Worm (Caenorhabditis elegans): ENCODE measurements around the gene ZC504.1.

ZC504.1 gene

DNA sequence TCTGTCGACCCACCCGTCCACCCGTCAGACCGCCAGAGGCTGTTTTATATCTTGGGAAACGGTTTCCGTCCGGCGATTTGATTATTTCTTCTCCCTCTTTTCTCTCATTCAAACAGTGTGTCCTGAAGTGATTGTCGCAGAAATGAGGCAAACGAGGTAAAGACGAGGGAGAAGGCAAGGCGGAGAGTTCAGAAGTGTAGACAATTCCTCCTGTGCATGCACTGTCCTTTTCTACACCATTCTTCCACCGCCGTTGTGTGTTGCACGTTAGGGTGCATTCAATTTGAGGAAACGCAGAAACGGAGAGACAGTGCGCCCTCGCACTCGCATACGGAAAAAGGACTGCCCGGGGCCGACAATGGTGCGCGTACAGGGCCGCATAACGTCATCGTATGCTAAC lies 11.3 kb upstream of the ZC504.1 start (continued):
- no peak for TF ChIP-seq zip-5 (tag; optimal IDR thresholded peaks at IDR 0.05)
- TF ChIP-seq tbx-2 (tag; optimal IDR thresholded peaks at IDR 0.05): peak; percentile 61
- peak; percentile 5 for TF ChIP-seq nfya-1 (tag; optimal IDR thresholded peaks at IDR 0.05)
- TF ChIP-seq nhr-11 (tag; optimal IDR thresholded peaks at IDR 0.05): no peak
- TF ChIP-seq unc-86 (tag; optimal IDR thresholded peaks at IDR 0.05): no peak
- TF ChIP-seq unc-42 (tag; optimal IDR thresholded peaks at IDR 0.05): peak; percentile 40
- TF ChIP-seq sox-2 (GFP tag; IDR thresholded peaks at IDR 0.05): no peak
- TF ChIP-seq ztf-16 (tag; optimal IDR thresholded peaks at IDR 0.05): no peak
- peak; percentile 12 for TF ChIP-seq ets-4 (tag; optimal IDR thresholded peaks at IDR 0.05)
- TF ChIP-seq madf-2 (tag; optimal IDR thresholded peaks at IDR 0.05): no peak
- TF ChIP-seq sdc-2 (tag; optimal IDR thresholded peaks at IDR 0.05): peak; percentile 44
- TF ChIP-seq pqm-1 (tag; optimal IDR thresholded peaks at IDR 0.05): no peak
- no peak for TF ChIP-seq K09A11.1 (tag; optimal IDR thresholded peaks at IDR 0.05; ENCODE audit: insufficient read depth)
- TF ChIP-seq pat-9 (tag; optimal IDR thresholded peaks at IDR 0.05): no peak
- TF ChIP-seq ahr-1 (tag; optimal IDR thresholded peaks at IDR 0.05): no peak
- no peak for TF ChIP-seq lin-11 (tag; optimal IDR thresholded peaks at IDR 0.05)
- TF ChIP-seq hlh-30 (tag; optimal IDR thresholded peaks at IDR 0.05; ENCODE audit: insufficient read depth): no peak
- TF ChIP-seq pag-3 (tag; optimal IDR thresholded peaks at IDR 0.05; ENCODE audit: borderline replicate concordance): no peak
- TF ChIP-seq elt-4 (tag; optimal IDR thresholded peaks at IDR 0.05): no peak
- TF ChIP-seq ceh-22 (tag; optimal IDR thresholded peaks at IDR 0.05): no peak
- TF ChIP-seq ceh-31 (tag; optimal IDR thresholded peaks at IDR 0.05): peak; percentile 55
- TF ChIP-seq pax-1 (tag; optimal IDR thresholded peaks at IDR 0.05): no peak
- no peak for TF ChIP-seq ceh-24 (tag; optimal IDR thresholded peaks at IDR 0.05)
- no peak for TF ChIP-seq hlh-15 (tag; optimal IDR thresholded peaks at IDR 0.05)
- no peak for TF ChIP-seq unc-3 (GFP tag; conservative IDR thresholded peaks at IDR 0.05)
- TF ChIP-seq unc-3 (tag; optimal IDR thresholded peaks at IDR 0.05): no peak
- TF ChIP-seq odd-2 (tag; optimal IDR thresholded peaks at IDR 0.05): no peak
- TF ChIP-seq pros-1 (tag; optimal IDR thresholded peaks at IDR 0.05): peak; percentile 19
- no peak for TF ChIP-seq elt-2 (tag; optimal IDR thresholded peaks at IDR 0.05)
- TF ChIP-seq lim-6 (tag; optimal IDR thresholded peaks at IDR 0.05): no peak

DNA sequence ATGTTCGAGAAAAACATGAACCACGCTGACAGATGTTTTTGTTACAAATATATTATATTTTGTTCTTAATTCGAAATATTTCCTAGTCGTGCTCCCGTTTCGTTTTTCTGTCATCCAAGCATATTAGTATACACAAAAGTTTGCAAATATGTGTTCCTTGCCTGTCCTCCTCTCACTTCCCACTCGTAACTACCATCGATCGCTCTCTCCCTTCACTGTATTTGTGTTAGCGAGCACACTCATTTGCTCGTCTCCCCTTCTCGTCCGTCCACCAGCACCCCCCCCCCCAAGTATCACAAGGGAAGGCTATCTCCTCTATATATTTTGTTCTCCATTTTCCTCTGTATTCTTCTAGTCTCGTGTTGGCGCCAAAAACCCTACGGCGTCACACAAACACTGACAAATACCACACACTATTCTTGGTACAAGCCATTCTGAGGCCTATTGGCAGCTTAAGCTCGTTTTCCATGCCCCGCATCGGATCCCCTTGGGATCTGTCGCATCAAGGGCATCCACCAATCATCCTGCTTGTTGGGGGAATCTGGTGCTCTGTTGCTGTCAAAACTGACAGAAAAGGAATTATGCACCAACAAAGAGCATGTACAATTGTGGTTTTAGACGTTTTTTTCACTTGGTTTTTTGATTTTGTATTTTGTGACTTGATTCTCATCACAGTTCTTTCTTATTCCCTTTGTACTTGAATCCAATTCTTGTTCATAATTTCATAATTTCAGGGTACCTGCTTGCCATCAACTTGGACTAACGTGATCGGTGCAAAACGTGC lies 10.2 kb upstream of the ZC504.1 start, which contains the start of gene pkn-1:
TSS of gene pkn-1 (plus strand) at position 734 of the 784 bp plus-strand sequence.
- no peak for TF ChIP-seq unc-3 (GFP tag; conservative IDR thresholded peaks at IDR 0.05)
- TF ChIP-seq unc-3 (tag; optimal IDR thresholded peaks at IDR 0.05): peak; percentile 4
- no peak for TF ChIP-seq Y22D7AL.16 (tag; optimal IDR thresholded peaks at IDR 0.05)

DNA sequence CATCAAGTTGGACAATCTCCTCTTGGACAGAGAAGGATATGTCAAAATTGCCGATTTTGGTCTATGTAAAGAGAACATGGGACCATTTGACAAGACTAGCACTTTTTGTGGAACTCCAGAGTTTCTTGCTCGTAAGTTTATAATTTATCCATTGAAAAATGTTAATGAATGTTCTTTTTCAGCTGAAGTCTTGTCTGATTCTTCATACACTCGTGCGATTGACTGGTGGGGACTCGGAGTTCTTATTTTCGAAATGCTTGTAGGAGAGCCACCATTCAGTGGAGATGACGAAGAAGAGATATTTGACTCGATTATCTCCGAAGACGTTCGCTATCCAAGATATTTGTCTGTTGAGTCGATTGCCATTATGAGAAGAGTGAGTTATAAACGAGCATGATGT lies 5.8 kb upstream of the ZC504.1 start:
- TF ChIP-seq ceh-19 (GFP tag; optimal IDR thresholded peaks at IDR 0.05): no peak

DNA sequence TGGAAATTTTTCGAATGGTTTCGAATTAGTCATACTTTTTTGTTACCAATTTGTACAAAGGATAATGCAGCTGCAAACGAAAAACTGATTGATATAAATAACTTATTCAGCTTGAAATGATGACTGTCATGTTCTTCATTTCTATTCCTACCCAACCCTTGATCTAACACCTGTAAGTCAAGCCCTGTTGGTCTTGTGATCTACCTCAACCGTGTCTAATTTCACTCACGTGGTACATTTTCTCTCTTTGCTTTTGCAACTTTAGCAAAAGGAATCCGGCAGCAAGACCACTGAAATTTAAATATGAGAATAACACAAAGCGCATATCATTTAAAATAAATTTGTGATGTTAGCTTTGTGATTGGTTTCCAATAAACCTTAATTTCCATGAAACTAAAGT lies 2.9 kb upstream of the ZC504.1 start:
- no peak for TF ChIP-seq tbx-7 (tag; optimal IDR thresholded peaks at IDR 0.05)
- no peak for TF ChIP-seq Y22D7AL.16 (tag; optimal IDR thresholded peaks at IDR 0.05)
- TF ChIP-seq hlh-8 (tag; optimal IDR thresholded peaks at IDR 0.05): no peak
- no peak for TF ChIP-seq ceh-31 (tag; optimal IDR thresholded peaks at IDR 0.05)

- TF ChIP-seq F13H6.1 (tag; optimal IDR thresholded peaks at IDR 0.05): no peak
- TF ChIP-seq mec-3 (tag; optimal IDR thresholded peaks at IDR 0.05; ENCODE audit: borderline replicate concordance): no peak
- TF ChIP-seq nhr-11 (tag; optimal IDR thresholded peaks at IDR 0.05): no peak
- no peak for TF ChIP-seq fkh-10 (GFP tag; optimal IDR thresholded peaks at IDR 0.05)
- no peak for TF ChIP-seq ref-2 (tag; optimal IDR thresholded peaks at IDR 0.05)
- no peak for TF ChIP-seq Y22D7AL.16 (tag; optimal IDR thresholded peaks at IDR 0.05)
These were observed 747 bp upstream of the ZC504.1 start, which contains the start of gene gur-3 for ce11 chrX:10406203-10406602. Gene gur-3 (minus strand): TSS chrX:10406303.

Data from whole organism, late embryonic.